Worm (Caenorhabditis elegans): ENCODE results near the gene M110.9.

DNA sequence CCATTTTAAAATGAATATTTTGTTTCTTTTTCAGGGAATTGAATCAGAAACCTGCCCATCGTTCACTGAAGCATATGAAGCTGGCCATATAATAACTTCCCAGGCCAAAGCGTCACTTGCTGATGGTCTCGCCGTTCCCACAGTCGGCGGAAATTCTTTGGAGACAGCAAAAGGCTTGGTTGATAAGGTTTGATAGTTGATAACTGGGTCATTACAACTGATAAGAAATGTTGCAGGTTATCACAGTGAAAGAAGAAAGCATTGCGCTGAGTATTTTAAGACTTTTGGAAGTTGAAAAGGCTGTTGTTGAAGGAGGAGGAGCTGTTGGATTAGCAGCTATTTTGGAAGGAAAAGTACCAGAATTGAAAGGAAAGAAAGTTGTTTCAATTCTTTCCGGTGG is 35.5 kb downstream of the M110.9 start:
- TF ChIP-seq tag-97 (GFP tag; IDR thresholded peaks at IDR 0.05) (no peak), nhr-25 (tag; optimal IDR thresholded peaks at IDR 0.05; ENCODE audit: borderline replicate concordance, insufficient read depth) (no peak), hmg-1.1 (GFP tag; IDR thresholded peaks at IDR 0.05) (no peak), pqm-1 (tag; optimal IDR thresholded peaks at IDR 0.05) (peak; percentile 89), jun-1 (tag; optimal IDR thresholded peaks at IDR 0.05) (no peak), daf-19 (GFP tag; conservative IDR thresholded peaks at IDR 0.05) (no peak), dmd-9 (GFP tag; IDR thresholded peaks at IDR 0.05) (no peak), saeg-2 (GFP tag; IDR thresholded peaks at IDR 0.05) (no peak), fos-1 (tag; optimal IDR thresholded peaks at IDR 0.05) (no peak), lsy-2 (tag; optimal IDR thresholded peaks at IDR 0.05) (no peak), nhr-48 (tag; optimal IDR thresholded peaks at IDR 0.05) (no peak), unc-39 (tag; optimal IDR thresholded peaks at IDR 0.05) (no peak)

Data from whole organism, L4 larva.